Fruit fly (Drosophila melanogaster) whole organism, embryonic: ENCODE results near the gene mRpL3.
A peak's percentile ranks its signal among the peaks of the same experiment; 100 is the strongest.

Experiments used
- Abd-B ChIP-seq: fragments of 200-800 bp; sonication (Bioruptor generic); optimal IDR thresholded peaks from 2 replicates; lab custom pipeline; 2018; ENCODE audit warnings: missing biosample characterization, mild to moderate bottlenecking, missing genetic modification characterization, moderate library complexity
- Bgb ChIP-seq: fragments of 200-800 bp; sonication (Bioruptor generic); IDR thresholded peaks from 2 replicates; pipeline ENCODE4 v1.3.6; 2022; ENCODE audit warnings: missing biosample characterization, missing genetic modification characterization; ENCODE audit not compliant: partially characterized antibody
- CG10543 ChIP-seq: fragments of 200-800 bp; sonication (Bioruptor generic); optimal IDR thresholded peaks from 3 replicates; lab custom pipeline; 2017; ENCODE audit warnings: missing biosample characterization, mild to moderate bottlenecking, missing genetic modification characterization, moderate library complexity
- CG12659 ChIP-seq: fragments of 200-800 bp; sonication (Bioruptor generic); optimal IDR thresholded peaks from 3 replicates; lab custom pipeline; 2017; ENCODE audit warnings: mild to moderate bottlenecking, missing biosample characterization, missing genetic modification reagents, missing genetic modification characterization
- CG12769 ChIP-seq: fragments of 200-800 bp; sonication (Bioruptor generic); optimal IDR thresholded peaks from 2 replicates; lab custom pipeline; 2019; ENCODE audit warnings: missing biosample characterization, mild to moderate bottlenecking, missing genetic modification characterization, moderate library complexity
- CG12942 ChIP-seq: fragments of 200-800 bp; sonication (Bioruptor generic); optimal IDR thresholded peaks from 3 replicates; lab custom pipeline; 2016; ENCODE audit warnings: missing biosample characterization, missing genetic modification characterization
- CG13287 ChIP-seq: fragments of 200-800 bp; sonication (Bioruptor generic); IDR thresholded peaks from 2 replicates; pipeline ENCODE4 v1.3.6; 2022; ENCODE audit warnings: missing biosample characterization, missing genetic modification characterization; ENCODE audit not compliant: partially characterized antibody
- CG15479 ChIP-seq: fragments of 200-800 bp; sonication (Bioruptor generic); optimal IDR thresholded peaks from 3 replicates; lab custom pipeline; 2019; ENCODE audit warnings: missing biosample characterization, mild to moderate bottlenecking, missing genetic modification characterization, moderate library complexity
- CG15696 ChIP-seq: fragments of 200-800 bp; sonication (Bioruptor generic); optimal IDR thresholded peaks from 2 replicates; lab custom pipeline; 2019; ENCODE audit warnings: missing biosample characterization, mild to moderate bottlenecking, missing genetic modification characterization, moderate library complexity
- CG17385 ChIP-seq: fragments of 200-800 bp; sonication (Bioruptor generic); optimal IDR thresholded peaks from 3 replicates; lab custom pipeline; 2018; ENCODE audit warnings: missing biosample characterization, mild to moderate bottlenecking, missing genetic modification characterization
- CG2120 ChIP-seq: fragments of 200-800 bp; sonication (Bioruptor generic); optimal IDR thresholded peaks from 3 replicates; lab custom pipeline; 2016; ENCODE audit warnings: missing biosample characterization, missing genetic modification characterization
- CG3065 ChIP-seq: fragments of 200-800 bp; sonication (Bioruptor generic); optimal IDR thresholded peaks from 2 replicates; lab custom pipeline; 2016; ENCODE audit warnings: missing biosample characterization, missing genetic modification characterization
- CG34224 ChIP-seq: fragments of 200-800 bp; sonication (Bioruptor generic); IDR thresholded peaks from 3 replicates; pipeline ENCODE4 v1.3.6; 2022; ENCODE audit warnings: missing biosample characterization, missing genetic modification characterization; ENCODE audit not compliant: partially characterized antibody
- CG4360 ChIP-seq: fragments of 200-800 bp; sonication (Bioruptor generic); IDR thresholded peaks from 2 replicates; pipeline ENCODE4 v1.3.6; 2022; ENCODE audit warnings: missing biosample characterization, missing genetic modification characterization
- CG4730 ChIP-seq: fragments of 200-800 bp; sonication (Bioruptor generic); IDR thresholded peaks from 2 replicates; pipeline ENCODE4 v1.3.6; 2022; ENCODE audit warnings: missing biosample characterization, missing genetic modification characterization
- CG4820 ChIP-seq: fragments of 200-800 bp; sonication (Bioruptor generic); optimal IDR thresholded peaks from 3 replicates; lab custom pipeline; 2016; ENCODE audit warnings: missing biosample characterization, missing genetic modification characterization
- CG5180 ChIP-seq: fragments of 200-800 bp; sonication (Bioruptor generic); optimal IDR thresholded peaks from 3 replicates; lab custom pipeline; 2017; ENCODE audit warnings: missing biosample characterization, missing genetic modification characterization, mild to moderate bottlenecking, moderate library complexity, missing genetic modification reagents
- CG7839 ChIP-seq: fragments of 200-800 bp; sonication (Bioruptor generic); optimal IDR thresholded peaks from 3 replicates; lab custom pipeline; 2018; ENCODE audit warnings: missing biosample characterization, mild to moderate bottlenecking, missing genetic modification characterization, moderate library complexity
- CG7963 ChIP-seq: fragments of 200-800 bp; sonication (Bioruptor generic); IDR thresholded peaks from 3 replicates; pipeline ENCODE4 v1.3.6; 2022; ENCODE audit warnings: missing biosample characterization, missing genetic modification characterization; ENCODE audit not compliant: partially characterized antibody
- CG8281 ChIP-seq: fragments of 200-800 bp; sonication (Bioruptor generic); optimal IDR thresholded peaks from 2 replicates; lab custom pipeline; 2018; ENCODE audit warnings: missing biosample characterization, mild to moderate bottlenecking, missing genetic modification characterization, moderate library complexity
- CG9609 ChIP-seq: fragments of 200-800 bp; sonication (Bioruptor generic); optimal IDR thresholded peaks from 3 replicates; lab custom pipeline; 2016; ENCODE audit warnings: missing biosample characterization, missing genetic modification characterization
- Dad ChIP-seq: fragments of 200-800 bp; sonication (Bioruptor generic); optimal IDR thresholded peaks from 3 replicates; lab custom pipeline; 2016; ENCODE audit warnings: missing biosample characterization, missing genetic modification characterization
- Dref ChIP-seq: fragments of 200-800 bp; sonication (Bioruptor generic); IDR thresholded peaks from 2 replicates; pipeline ENCODE4 v1.3.6; 2022; ENCODE audit warnings: missing biosample characterization, missing genetic modification characterization
- Lim3 ChIP-seq: fragments of 200-800 bp; sonication (Bioruptor generic); IDR thresholded peaks from 2 replicates; pipeline ENCODE4 v1.3.6; 2022; ENCODE audit warnings: missing biosample characterization, missing genetic modification characterization
- MESR4 ChIP-seq: fragments of 200-800 bp; sonication (Bioruptor generic); optimal IDR thresholded peaks from 2 replicates; lab custom pipeline; 2018; ENCODE audit warnings: missing biosample characterization, mild to moderate bottlenecking, missing genetic modification characterization, moderate library complexity
- Med ChIP-seq: fragments of 200-800 bp; sonication (Bioruptor generic); peaks from one replicate; lab custom pipeline; 2016; ENCODE audit warnings: missing biosample characterization, missing genetic modification characterization, mild to moderate bottlenecking, inconsistent platforms, moderate library complexity
- NFAT ChIP-seq: fragments of 200-800 bp; sonication (Bioruptor generic); IDR thresholded peaks from 2 replicates; pipeline ENCODE4 v1.3.6; 2022; ENCODE audit warnings: missing biosample characterization, missing genetic modification characterization
- Nf-YC ChIP-seq: fragments of 200-800 bp; optimal IDR thresholded peaks from 3 replicates; lab custom pipeline; 2019; ENCODE audit warnings: missing biosample characterization, mild to moderate bottlenecking, missing genetic modification characterization, moderate library complexity
- NfI ChIP-seq: fragments of 200-800 bp; sonication (Bioruptor generic); optimal IDR thresholded peaks from 3 replicates; lab custom pipeline; 2018; ENCODE audit warnings: missing biosample characterization, mild to moderate bottlenecking, missing genetic modification characterization, moderate library complexity
- Opbp ChIP-seq: fragments of 200-800 bp; sonication (Bioruptor generic); IDR thresholded peaks from 3 replicates; pipeline ENCODE4 v1.3.6; 2022; ENCODE audit warnings: missing biosample characterization, missing genetic modification characterization; ENCODE audit not compliant: partially characterized antibody
- Scr ChIP-seq: fragments of 200-800 bp; sonication (Bioruptor generic); IDR thresholded peaks from 2 replicates; pipeline ENCODE4 v1.3.6; 2022; ENCODE audit warnings: missing biosample characterization, missing genetic modification characterization; ENCODE audit not compliant: partially characterized antibody
- Ssrp ChIP-seq: fragments of 200-800 bp; sonication (Bioruptor generic); optimal IDR thresholded peaks from 2 replicates; lab custom pipeline; 2018; ENCODE audit warnings: missing biosample characterization, mild to moderate bottlenecking, missing genetic modification characterization, moderate library complexity
- Xbp1 ChIP-seq: fragments of 200-800 bp; sonication (Bioruptor generic); optimal IDR thresholded peaks from 3 replicates; lab custom pipeline; 2016; ENCODE audit warnings: missing biosample characterization, mild to moderate bottlenecking, missing genetic modification characterization
- aop ChIP-seq: fragments of 200-800 bp; sonication (Bioruptor generic); IDR thresholded peaks from 2 replicates; pipeline ENCODE4 v1.3.6; 2022; ENCODE audit warnings: missing biosample characterization, missing genetic modification characterization
- bab2 ChIP-seq: fragments of 200-800 bp; sonication (Bioruptor generic); optimal IDR thresholded peaks from 2 replicates; lab custom pipeline; 2016; ENCODE audit warnings: missing biosample characterization, missing genetic modification characterization
- corto ChIP-seq: fragments of 200-800 bp; sonication (Bioruptor generic); optimal IDR thresholded peaks from 2 replicates; lab custom pipeline; 2016; ENCODE audit warnings: missing biosample characterization, mild to moderate bottlenecking, missing genetic modification characterization, moderate library complexity
- fru ChIP-seq: fragments of >200 bp; optimal IDR thresholded peaks from 2 replicates; lab custom pipeline; 2017
- gfzf ChIP-seq: fragments of 200-800 bp; sonication (Bioruptor generic); optimal IDR thresholded peaks from 2 replicates; lab custom pipeline; 2016; ENCODE audit warnings: missing biosample characterization, mild to moderate bottlenecking, missing genetic modification characterization, moderate library complexity
- her ChIP-seq: fragments of 200-800 bp; sonication (Bioruptor generic); optimal IDR thresholded peaks from 2 replicates; lab custom pipeline; 2016; ENCODE audit warnings: missing biosample characterization, missing genetic modification characterization
- hkb ChIP-seq, 2 experiments: fragments of 200-800 bp in 1 of 2; fragments of >200 bp in 1 of 2; sonication (Bioruptor generic) in 1 of 2; IDR thresholded peaks in 1 of 2; optimal IDR thresholded peaks in 1 of 2; 2 replicates each; pipeline versions ENCODE4 v1.3.6 to Lab custom; 2017 to 2022; ENCODE audit warnings: missing biosample characterization in 1 of 2, missing genetic modification characterization in 1 of 2
- insv ChIP-seq, 2 experiments: fragments of 200-800 bp; sonication (Bioruptor generic); optimal IDR thresholded peaks; 3 replicates each; lab custom pipeline; 2016 to 2018; ENCODE audit warnings: missing biosample characterization in 2 of 2, missing genetic modification characterization in 2 of 2
- klu ChIP-seq: fragments of 200-800 bp; sonication (Bioruptor generic); IDR thresholded peaks from 2 replicates; pipeline ENCODE4 v1.3.6; 2022; ENCODE audit warnings: missing biosample characterization, missing genetic modification characterization
- lov ChIP-seq, 2 experiments: fragments of 200-800 bp in 1 of 2; fragments of >200 bp in 1 of 2; sonication (Bioruptor generic) in 1 of 2; IDR thresholded peaks in 1 of 2; optimal IDR thresholded peaks in 1 of 2; 2 replicates in 1 of 2; 3 replicates in 1 of 2; pipeline versions ENCODE4 v1.3.6 to Lab custom; 2017 to 2022; ENCODE audit warnings: missing biosample characterization in 1 of 2, missing genetic modification characterization in 1 of 2
- pho ChIP-seq: fragments of 200-800 bp; sonication (Bioruptor generic); optimal IDR thresholded peaks from 2 replicates; lab custom pipeline; 2016; ENCODE audit warnings: missing biosample characterization, missing genetic modification characterization
- scrt ChIP-seq: fragments of 200-800 bp; sonication (Bioruptor generic); optimal IDR thresholded peaks from 2 replicates; lab custom pipeline; 2018; ENCODE audit warnings: missing biosample characterization, mild to moderate bottlenecking, missing genetic modification characterization, moderate library complexity
- sob ChIP-seq: fragments of 200-800 bp; sonication (Bioruptor generic); IDR thresholded peaks from 2 replicates; pipeline ENCODE4 v1.3.6; 2022; ENCODE audit warnings: missing biosample characterization, missing genetic modification characterization
- stwl ChIP-seq: fragments of 200-800 bp; sonication (Bioruptor generic); optimal IDR thresholded peaks from 3 replicates; lab custom pipeline; 2018; ENCODE audit warnings: missing biosample characterization, mild to moderate bottlenecking, missing genetic modification characterization, moderate library complexity
- tin ChIP-seq: fragments of 200-800 bp; sonication (Bioruptor generic); optimal IDR thresholded peaks from 3 replicates; lab custom pipeline; 2016; ENCODE audit warnings: missing biosample characterization, missing genetic modification characterization

The mRpL3 gene

dm6 chrX:15738890-15739550 is 22.0 kb upstream of the mRpL3 start, which contains the start of the genes CG11679 and CG8206 (continued):
- peak; percentile 39 for TF ChIP-seq NfI (GFP tag; lab: Kevin White, UChicago)
- no peak for TF ChIP-seq CG5180 (GFP tag; lab: Kevin White, UChicago)
- TF ChIP-seq aop (GFP tag; lab: Robert Waterston, UW), result no peak
- TF ChIP-seq fru (lab: Kevin White, UChicago), result no peak
- TF ChIP-seq stwl (tag; lab: Kevin White, UChicago), result peak; percentile 9
- peak; percentile 48 for TF ChIP-seq Xbp1 (GFP tag; lab: Kevin White, UChicago)
- TF ChIP-seq tin (GFP tag; lab: Kevin White, UChicago), result peak; percentile 6
- TF ChIP-seq CG4820 (GFP tag; lab: Kevin White, UChicago), result peak; percentile 35
- TF ChIP-seq Med (GFP tag; lab: Kevin White, UChicago), result peak; percentile 91
- peak in 1 of 2 experiments; percentile 33 for TF ChIP-seq insv (GFP tag; optimal IDR thresholded peaks at IDR 0.05; lab: Kevin White, UChicago)
- peak; percentile 45 for TF ChIP-seq CG13287 (GFP tag; lab: Robert Waterston, UW)
- TF ChIP-seq CG15479 (GFP tag; lab: Kevin White, UChicago), result peak; percentile 47
- peak; percentile 54 for TF ChIP-seq Scr (GFP tag; lab: Robert Waterston, UW)
- peak; percentile 18 for TF ChIP-seq pho (GFP tag; lab: Kevin White, UChicago)
- TF ChIP-seq CG12769 (tag; lab: Kevin White, UChicago), result no peak
- peak; percentile 73 for TF ChIP-seq Dref
- TF ChIP-seq CG15696 (tag; lab: Kevin White, UChicago), result peak; percentile 1
- peak; percentile 27 for TF ChIP-seq scrt (GFP tag; lab: Kevin White, UChicago)
- peak; percentile 66 for TF ChIP-seq CG2120 (GFP tag; lab: Kevin White, UChicago)
- no peak for TF ChIP-seq NFAT
- TF ChIP-seq CG8281 (tag; lab: Kevin White, UChicago), result no peak
- TF ChIP-seq CG12659, result peak; percentile 2
- TF ChIP-seq klu (GFP tag; lab: Robert Waterston, UW), result peak; percentile 19; the same call in 1 of the 2 replicates
- TF ChIP-seq corto (GFP tag; lab: Kevin White, UChicago), result no peak
- no peak for TF ChIP-seq lov (optimal IDR thresholded peaks at IDR 0.05; lab: Kevin White, UChicago)
- no peak for TF ChIP-seq lov (GFP tag; IDR thresholded peaks at IDR 0.05; lab: Robert Waterston, UW)
- no peak for TF ChIP-seq CG4360
- peak; percentile 37 for TF ChIP-seq Abd-B
- TF ChIP-seq Nf-YC (tag; lab: Kevin White, UChicago), result peak; percentile 42
- TF ChIP-seq Bgb, result peak; percentile 34; the same call in 1 of the 2 replicates
- 0 out of 3 replicates have a peak, but pooled peaks have one; percentile 19 for TF ChIP-seq CG7963
- no peak for TF ChIP-seq hkb (optimal IDR thresholded peaks at IDR 0.05; lab: Kevin White, UChicago)
- TF ChIP-seq hkb (GFP tag; IDR thresholded peaks at IDR 0.05; lab: Robert Waterston, UW), result no peak
- TF ChIP-seq sob (GFP tag; lab: Robert Waterston, UW), result peak; percentile 24; the same call in 1 of the 2 replicates
- peak; percentile 21 for TF ChIP-seq bab2 (GFP tag; lab: Kevin White, UChicago)
- TF ChIP-seq CG4730 (GFP tag; lab: Robert Waterston, UW), result no peak
- no peak for TF ChIP-seq CG3065 (GFP tag; lab: Kevin White, UChicago)
- TF ChIP-seq CG34224 (GFP tag; lab: Robert Waterston, UW), result no peak
- TF ChIP-seq CG9609, result peak; percentile 37
- TF ChIP-seq CG7839 (tag; lab: Kevin White, UChicago), result peak; percentile 49
- TF ChIP-seq Ssrp, result no peak
- peak; percentile 3 for TF ChIP-seq CG17385 (GFP tag; lab: Kevin White, UChicago)
- peak; percentile 18 for TF ChIP-seq CG12942 (GFP tag; lab: Kevin White, UChicago)
- no peak for TF ChIP-seq Opbp (GFP tag; lab: Robert Waterston, UW)
- peak; percentile 76 for TF ChIP-seq MESR4 (GFP tag; lab: Kevin White, UChicago)
- no peak for TF ChIP-seq gfzf (GFP tag; lab: Kevin White, UChicago)
- peak; percentile 34 for TF ChIP-seq CG10543 (GFP tag; lab: Kevin White, UChicago)
- TF ChIP-seq her (GFP tag; lab: Kevin White, UChicago), result peak; percentile 14
- no peak for TF ChIP-seq Lim3
- TF ChIP-seq Dad (GFP tag; lab: Kevin White, UChicago), result peak; percentile 27
